Worm (Caenorhabditis elegans) whole organism, mixed stage, embryonic: ENCODE data around the gene ing-3.
A peak's percentile ranks its signal among the peaks of the same experiment; 100 is the strongest.

Experiments used
- M03D4.4 ChIP-seq: sonication (generic microtip); optimal IDR thresholded peaks from 2 replicates; lab custom pipeline; 2017; ENCODE audit warnings: mild to moderate bottlenecking, missing genetic modification characterization, missing compliant biosample characterization
- blmp-1 ChIP-seq: fragments of 150-350 bp; optimal IDR thresholded peaks from 2 replicates; lab custom pipeline; 2014; ENCODE audit warnings: missing biosample characterization, missing genetic modification characterization
- cnd-1 ChIP-seq: fragments of 200-800 bp; sonication (Bioruptor generic); optimal IDR thresholded peaks from 2 replicates; lab custom pipeline; 2018; ENCODE audit warnings: mild to moderate bottlenecking, missing genetic modification characterization, missing compliant biosample characterization
- elt-1 ChIP-seq: sonication (generic microtip); optimal IDR thresholded peaks from 2 replicates; lab custom pipeline; 2017; ENCODE audit warnings: missing genetic modification characterization, mild to moderate bottlenecking, missing compliant biosample characterization, antibody characterized with exemption, moderate library complexity, borderline replicate concordance; ENCODE audit not compliant: insufficient read depth
- elt-3 ChIP-seq: fragments of 150-350 bp; optimal IDR thresholded peaks from 2 replicates; lab custom pipeline; 2014; ENCODE audit warnings: missing biosample characterization, missing genetic modification characterization
- lsy-2 ChIP-seq: fragments of 150-350 bp; optimal IDR thresholded peaks from 2 replicates; lab custom pipeline; 2014; ENCODE audit warnings: missing biosample characterization, missing genetic modification characterization
- mab-5 ChIP-seq: fragments of 150-350 bp; optimal IDR thresholded peaks from 2 replicates; lab custom pipeline; 2014; ENCODE audit warnings: missing biosample characterization, missing genetic modification characterization
- nhr-237 ChIP-seq: fragments of 150-350 bp; optimal IDR thresholded peaks from 2 replicates; lab custom pipeline; 2014; ENCODE audit warnings: missing biosample characterization, missing genetic modification characterization
- nhr-28 ChIP-seq: fragments of 150-350 bp; optimal IDR thresholded peaks from 2 replicates; lab custom pipeline; 2014; ENCODE audit warnings: missing biosample characterization, missing genetic modification characterization
- snpc-4 ChIP-seq: fragments of 150-350 bp; optimal IDR thresholded peaks from 2 replicates; lab custom pipeline; 2014; ENCODE audit warnings: missing biosample characterization, missing genetic modification characterization
- sptf-1 ChIP-seq: sonication (generic microtip); optimal IDR thresholded peaks from 2 replicates; lab custom pipeline; 2017; ENCODE audit warnings: mild to moderate bottlenecking, missing genetic modification characterization, moderate library complexity, missing compliant biosample characterization
- unc-39 ChIP-seq: fragments of 150-350 bp; optimal IDR thresholded peaks from 2 replicates; lab custom pipeline; 2014; ENCODE audit warnings: missing biosample characterization, missing genetic modification characterization
- unc-62 ChIP-seq: fragments of 150-350 bp; optimal IDR thresholded peaks from 2 replicates; lab custom pipeline; 2014; ENCODE audit warnings: missing biosample characterization, missing genetic modification reagents, missing genetic modification characterization

DNA sequence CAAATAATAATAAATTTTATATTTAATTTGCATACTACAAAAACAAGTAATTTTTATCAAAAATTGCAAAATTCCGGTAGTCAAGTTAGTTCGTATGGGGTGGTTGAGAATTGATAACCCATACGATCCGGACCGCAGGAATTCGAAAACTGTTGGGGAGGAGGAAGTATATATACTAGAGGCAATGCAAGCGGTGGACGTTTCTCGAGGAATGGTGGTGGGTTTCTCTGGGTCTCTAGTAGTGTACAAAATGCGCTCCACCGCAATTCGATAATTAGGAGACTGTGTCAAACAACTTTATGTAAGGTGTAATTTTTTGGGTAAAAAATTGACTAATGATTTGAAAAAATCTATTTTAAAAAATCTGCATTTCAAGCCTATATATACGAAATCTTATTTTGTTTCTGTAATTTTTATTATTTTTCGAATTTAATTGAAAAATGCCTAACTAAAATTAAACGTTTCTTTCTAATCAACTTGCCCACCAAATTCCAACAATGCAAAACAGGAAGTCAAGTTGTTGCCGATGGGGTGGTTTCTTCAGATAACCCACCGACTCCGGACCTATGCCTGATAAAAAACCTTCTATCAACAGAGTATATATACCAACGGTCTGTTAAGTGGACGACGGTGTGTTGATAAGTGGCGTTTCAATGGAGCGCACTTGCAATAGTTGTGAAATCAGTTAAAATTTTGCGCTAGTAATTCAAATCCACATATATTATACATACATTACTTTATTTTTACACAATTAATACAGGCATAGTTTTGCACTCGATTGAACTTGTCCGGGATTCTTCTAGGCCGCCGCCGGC is 41.2 kb upstream of the ing-3 start:
- TF ChIP-seq unc-39 (tag; lab: Kevin White, UChicago): peak; percentile 47
- peak; percentile 61 for TF ChIP-seq unc-62 (GFP tag; lab: Kevin White, UChicago)
- peak; percentile 91 for TF ChIP-seq sptf-1 (tag; lab: Kevin White, UChicago)
- no peak for TF ChIP-seq snpc-4 (tag; lab: Kevin White, UChicago)
- TF ChIP-seq elt-3: no peak
- TF ChIP-seq nhr-237 (tag; lab: Kevin White, UChicago): peak; percentile 59
- peak; percentile 42 for TF ChIP-seq nhr-28 (tag; lab: Kevin White, UChicago)
- no peak for TF ChIP-seq elt-1 (tag; lab: Kevin White, UChicago)
- peak; percentile 77 for TF ChIP-seq lsy-2 (tag; lab: Kevin White, UChicago)
- TF ChIP-seq cnd-1 (tag; lab: Kevin White, UChicago): peak; percentile 90
- TF ChIP-seq M03D4.4 (tag; lab: Kevin White, UChicago): peak; percentile 88
- TF ChIP-seq mab-5 (tag; lab: Kevin White, UChicago): no peak
- TF ChIP-seq blmp-1 (tag; lab: Kevin White, UChicago): no peak
